Fruit fly (Drosophila melanogaster): Measurements from ENCODE around the gene CG18404.

DNA sequence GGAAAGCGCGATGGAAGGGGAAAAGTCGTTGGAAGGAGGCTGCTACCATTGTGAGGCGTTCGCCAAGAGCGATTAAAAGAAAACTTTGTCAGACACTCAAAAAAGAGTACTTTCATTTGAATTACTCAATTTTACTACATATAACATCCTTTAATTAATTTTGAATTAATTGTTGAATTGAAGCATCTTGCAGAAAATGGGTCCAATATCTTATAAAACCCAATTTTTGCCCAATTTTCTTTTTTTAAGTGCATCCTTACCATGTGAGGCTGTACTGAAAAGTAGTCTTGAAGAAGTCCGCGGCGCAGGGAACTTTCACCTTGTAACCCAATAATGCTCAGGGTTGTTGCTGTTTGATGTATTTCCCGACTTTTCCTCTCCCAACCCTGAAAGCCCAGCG is 17.7 kb upstream of the CG18404 start:
- no peak for TF ChIP-seq CG11085 (GFP tag; IDR thresholded peaks at IDR 0.05)
- TF ChIP-seq CG2678 (tag; optimal IDR thresholded peaks at IDR 0.05), result peak; percentile 64

All from whole organism, embryonic.